Worm (Caenorhabditis elegans): Measurements from ENCODE around the gene cyp-13A7.
A peak's percentile ranks its signal among the peaks of the same experiment; 100 is the strongest.

The cyp-13A7 gene

ce11 chrII:9803320-9803719 is at the start of gene cyp-13A7:
TSS of gene cyp-13A7 (plus strand) at chrII:9803620.
- TF ChIP-seq mab-9 (GFP tag; IDR thresholded peaks at IDR 0.05) (no peak), hlh-17 (GFP tag; optimal IDR thresholded peaks at IDR 0.05; ENCODE audit: borderline replicate concordance) (no peak), pax-3 (tag; optimal IDR thresholded peaks at IDR 0.05) (no peak), tbx-2 (tag; optimal IDR thresholded peaks at IDR 0.05) (no peak), isw-1 (GFP tag; IDR thresholded peaks at IDR 0.05) (no peak), nhr-20 (tag; optimal IDR thresholded peaks at IDR 0.05) (peak; percentile 17), nhr-85 (tag) (peak; percentile 6)

- no peak for TF ChIP-seq C04F5.9 (tag; optimal IDR thresholded peaks at IDR 0.05)
- TF ChIP-seq efl-3 (GFP tag; optimal IDR thresholded peaks at IDR 0.05): no peak
- no peak for TF ChIP-seq nhr-237 (tag; optimal IDR thresholded peaks at IDR 0.05)
- TF ChIP-seq dpl-1 (GFP tag; optimal IDR thresholded peaks at IDR 0.05): no peak
- no peak for TF ChIP-seq ztf-11 (tag; optimal IDR thresholded peaks at IDR 0.05)
- no peak for TF ChIP-seq isw-1 (GFP tag; IDR thresholded peaks at IDR 0.05)
- TF ChIP-seq vab-15 (tag; optimal IDR thresholded peaks at IDR 0.05): no peak
- TF ChIP-seq efl-1 (optimal IDR thresholded peaks at IDR 0.05): no peak
- peak in 1 of 2 experiments; percentile 13 for TF ChIP-seq efl-1 (GFP tag; optimal IDR thresholded peaks at IDR 0.05 in 1 of 2)
- no peak for TF ChIP-seq ceh-90 (tag; optimal IDR thresholded peaks at IDR 0.05)
These were observed 49.7 kb upstream of the cyp-13A7 start, which contains the start of gene ZK1321.1 for ce11 chrII:9753730-9754129. TSS of gene ZK1321.1 (plus strand) at chrII:9754030.

ce11 chrII:9755425-9755824 is 48.0 kb upstream of the cyp-13A7 start:
- TF ChIP-seq unc-86 (tag; optimal IDR thresholded peaks at IDR 0.05) (peak; percentile 64), zip-4 (GFP tag; optimal IDR thresholded peaks at IDR 0.05) (no peak), ces-1 (GFP tag; optimal IDR thresholded peaks at IDR 0.05) (no peak), nhr-71 (tag; optimal IDR thresholded peaks at IDR 0.05) (peak; percentile 35), nhr-47 (tag; optimal IDR thresholded peaks at IDR 0.05) (peak; percentile 11), egl-13 (tag; optimal IDR thresholded peaks at IDR 0.05) (peak; percentile 19), skn-1 (tag; optimal IDR thresholded peaks at IDR 0.05) (no peak), blmp-1 (tag; optimal IDR thresholded peaks at IDR 0.05) (no peak), lin-14 (GFP tag; optimal IDR thresholded peaks at IDR 0.05) (peak; percentile 41), C04F5.9 (tag; optimal IDR thresholded peaks at IDR 0.05) (no peak), dsc-1 (tag; optimal IDR thresholded peaks at IDR 0.05) (peak; percentile 92), C34B4.2 (tag; optimal IDR thresholded peaks at IDR 0.05) (no peak), ets-5 (GFP tag; IDR thresholded peaks at IDR 0.05) (no peak), pag-3 (tag; optimal IDR thresholded peaks at IDR 0.05; ENCODE audit: borderline replicate concordance, insufficient read depth) (no peak), pax-3 (tag; optimal IDR thresholded peaks at IDR 0.05) (no peak)

- peak; percentile 88 for TF ChIP-seq lin-14 (GFP tag; optimal IDR thresholded peaks at IDR 0.05)
- TF ChIP-seq ets-5 (GFP tag; IDR thresholded peaks at IDR 0.05): no peak
- TF ChIP-seq nhr-11 (tag; optimal IDR thresholded peaks at IDR 0.05): peak; percentile 14
- no peak for TF ChIP-seq skn-1 (tag; optimal IDR thresholded peaks at IDR 0.05)
- TF ChIP-seq vab-15 (tag; optimal IDR thresholded peaks at IDR 0.05): no peak
- TF ChIP-seq lsy-2 (tag; optimal IDR thresholded peaks at IDR 0.05): peak in 1 of 2 experiments; percentile 47
- TF ChIP-seq rnt-1 (tag; optimal IDR thresholded peaks at IDR 0.05): peak; percentile 77
- no peak for TF ChIP-seq efl-1 (optimal IDR thresholded peaks at IDR 0.05)
- peak in 1 of 2 experiments; percentile 14 for TF ChIP-seq efl-1 (GFP tag; optimal IDR thresholded peaks at IDR 0.05 in 1 of 2)
- TF ChIP-seq snu-23 (GFP tag; optimal IDR thresholded peaks at IDR 0.05): peak; percentile 27
- TF ChIP-seq swsn-7 (tag; optimal IDR thresholded peaks at IDR 0.05): peak; percentile 16
- peak; percentile 72 for TF ChIP-seq pag-3 (tag; optimal IDR thresholded peaks at IDR 0.05; ENCODE audit: borderline replicate concordance, insufficient read depth)
- TF ChIP-seq nhr-19 (GFP tag; conservative IDR thresholded peaks at IDR 0.05): peak; percentile 17; the same call in 1 of the 2 replicates
- TF ChIP-seq nhr-20 (tag; optimal IDR thresholded peaks at IDR 0.05): peak; percentile 21
- peak; percentile 71 for TF ChIP-seq nhr-71 (tag; optimal IDR thresholded peaks at IDR 0.05)
These were observed 45.7 kb upstream of the cyp-13A7 start, which contains the start of gene shk-1 for ce11 chrII:9757651-9758282. TSS of gene shk-1 (plus strand) at chrII:9758232.

All from whole organism, L1 larva.